Fruit fly (Drosophila melanogaster): ENCODE data around the gene chas.

dm6 chrX:17709546-17710272, 11.2 kb upstream of the chas start, which contains the start of the genes CG8173 and raskol:
- TF ChIP-seq Dip3 (GFP tag; optimal IDR thresholded peaks at IDR 0.05) (no peak), MESR4 (GFP tag; optimal IDR thresholded peaks at IDR 0.05) (no peak), Hr39 (optimal IDR thresholded peaks at IDR 0.05) (no peak), Atf-2 (GFP tag; optimal IDR thresholded peaks at IDR 0.05) (no peak), CG15269 (tag; optimal IDR thresholded peaks at IDR 0.05) (no peak), gem (tag; optimal IDR thresholded peaks at IDR 0.05) (no peak), Fer2 (tag; optimal IDR thresholded peaks at IDR 0.05) (no peak), hb (GFP tag; IDR thresholded peaks at IDR 0.05; ENCODE audit: partially characterized antibody) (no peak)

Data from whole organism, embryonic.